Worm (Caenorhabditis elegans) whole organism, young adult: ENCODE measurements around the gene W05E10.5.

ENCODE experiments used
- B0035.1 ChIP-seq: sonication (generic microtip); optimal IDR thresholded peaks from 2 replicates; lab custom pipeline; 2016; ENCODE audit warnings: missing genetic modification characterization, mild to moderate bottlenecking, missing compliant biosample characterization, missing genotype, missing genetic modification reagents
- B0336.3 ChIP-seq: fragments of 200-800 bp; sonication (Bioruptor generic); IDR thresholded peaks from 2 replicates; pipeline ENCODE4 v1.3.6; 2022; ENCODE audit warnings: missing genetic modification characterization, missing compliant biosample characterization
- F33H1.4 ChIP-seq: fragments of 200-800 bp; sonication (Bioruptor generic); IDR thresholded peaks from 2 replicates; pipeline ENCODE4 v1.3.6; 2022; ENCODE audit warnings: missing genetic modification reagents, missing genetic modification characterization, missing compliant biosample characterization
- F49E8.2 ChIP-seq: sonication (generic microtip); optimal IDR thresholded peaks from 3 replicates; lab custom pipeline; 2017; ENCODE audit warnings: missing genetic modification characterization, mild to moderate bottlenecking, missing compliant biosample characterization, antibody characterized with exemption, moderate library complexity; ENCODE audit not compliant: insufficient read depth
- F57C9.4 ChIP-seq: sonication (generic microtip); optimal IDR thresholded peaks from 2 replicates; lab custom pipeline; 2017; ENCODE audit warnings: mild to moderate bottlenecking, missing genetic modification characterization, missing compliant biosample characterization
- K12H6.12 ChIP-seq: fragments of 200-800 bp; sonication (Bioruptor generic); optimal IDR thresholded peaks from 2 replicates; lab custom pipeline; 2018; ENCODE audit warnings: mild to moderate bottlenecking, missing genetic modification characterization, missing compliant biosample characterization
- Y53F4B.3 ChIP-seq: fragments of 200-800 bp; sonication (Bioruptor generic); IDR thresholded peaks from 2 replicates; pipeline ENCODE4 v1.3.6; 2022; ENCODE audit warnings: missing genetic modification reagents, missing genetic modification characterization, missing compliant biosample characterization
- Y79H2A.3 ChIP-seq: fragments of 200-800 bp; sonication (Bioruptor generic); conservative IDR thresholded peaks from 2 replicates; pipeline ENCODE4 v1.3.6; 2022; ENCODE audit warnings: missing genetic modification reagents, missing genetic modification characterization, missing compliant biosample characterization
- Y95B8A.8 ChIP-seq: fragments of 200-800 bp; sonication (Bioruptor generic); IDR thresholded peaks from 2 replicates; pipeline ENCODE4 v1.3.6; 2022; ENCODE audit warnings: missing genetic modification reagents, missing genetic modification characterization, missing compliant biosample characterization
- ZK185.1 ChIP-seq: sonication (generic microtip); optimal IDR thresholded peaks from 2 replicates; lab custom pipeline; 2016; ENCODE audit warnings: mild to moderate bottlenecking, missing genetic modification characterization, missing compliant biosample characterization; ENCODE audit not compliant: poor library complexity, severe bottlenecking
- attf-5 ChIP-seq: fragments of 200-800 bp; sonication (Bioruptor generic); optimal IDR thresholded peaks from 2 replicates; lab custom pipeline; 2018; ENCODE audit warnings: mild to moderate bottlenecking, missing genetic modification characterization, missing compliant biosample characterization
- ccch-3 ChIP-seq: fragments of 200-800 bp; sonication (Bioruptor generic); optimal IDR thresholded peaks from 2 replicates; lab custom pipeline; 2018; ENCODE audit warnings: mild to moderate bottlenecking, missing genetic modification characterization, missing compliant biosample characterization
- cebp-2 ChIP-seq: fragments of 200-800 bp; sonication (Bioruptor generic); IDR thresholded peaks from 2 replicates; pipeline ENCODE4 v1.3.6; 2022; ENCODE audit warnings: missing genetic modification characterization, missing compliant biosample characterization
- ceh-100 ChIP-seq: fragments of 200-800 bp; sonication (Bioruptor generic); IDR thresholded peaks from 2 replicates; pipeline ENCODE4 v1.3.6; 2022; ENCODE audit warnings: missing genetic modification reagents, missing genetic modification characterization, missing compliant biosample characterization
- ceh-27 ChIP-seq: fragments of 200-800 bp; sonication (Bioruptor generic); optimal IDR thresholded peaks from 2 replicates; lab custom pipeline; 2018; ENCODE audit warnings: mild to moderate bottlenecking, missing genetic modification characterization, moderate library complexity, missing compliant biosample characterization
- ceh-79 ChIP-seq: sonication (generic microtip); optimal IDR thresholded peaks from 2 replicates; lab custom pipeline; 2017; ENCODE audit warnings: mild to moderate bottlenecking, missing genetic modification characterization, missing compliant biosample characterization
- dox-1 ChIP-seq: fragments of 200-800 bp; sonication (Bioruptor generic); IDR thresholded peaks from 2 replicates; pipeline ENCODE4 v1.3.6; 2022; ENCODE audit warnings: missing genetic modification reagents, missing genetic modification characterization, missing compliant biosample characterization
- egl-18 ChIP-seq: fragments of 200-800 bp; sonication (Bioruptor generic); IDR thresholded peaks from 2 replicates; pipeline ENCODE4 v1.3.6; 2022; ENCODE audit warnings: missing genetic modification reagents, missing genetic modification characterization, missing compliant biosample characterization
- hmg-1.2 ChIP-seq: fragments of 200-800 bp; sonication (Bioruptor generic); IDR thresholded peaks from 2 replicates; pipeline ENCODE4 v1.3.6; 2022; ENCODE audit warnings: missing genetic modification reagents, missing genetic modification characterization, missing compliant biosample characterization
- hsf-1 ChIP-seq: fragments of 200-800 bp; sonication (Bioruptor generic); IDR thresholded peaks from 2 replicates; pipeline ENCODE4 v1.3.6; 2022; ENCODE audit warnings: missing genetic modification reagents, missing genetic modification characterization, missing compliant biosample characterization
- lag-1 ChIP-seq: fragments of 200-800 bp; sonication (Bioruptor generic); IDR thresholded peaks from 2 replicates; pipeline ENCODE4 v1.3.6; 2022; ENCODE audit warnings: missing genetic modification reagents, missing genetic modification characterization, missing compliant biosample characterization
- let-526 ChIP-seq: fragments of 200-800 bp; sonication (Bioruptor generic); IDR thresholded peaks from 2 replicates; pipeline ENCODE4 v1.3.6; 2022; ENCODE audit warnings: missing genetic modification reagents, missing genetic modification characterization, missing compliant biosample characterization
- let-607 ChIP-seq, 2 experiments: fragments of 200-800 bp in 1 of 2; sonication (Bioruptor generic) in 1 of 2; sonication (generic microtip) in 1 of 2; optimal IDR thresholded peaks; 2 replicates each; lab custom pipeline; 2016 to 2018; ENCODE audit warnings: mild to moderate bottlenecking in 2 of 2, missing compliant biosample characterization in 2 of 2, missing genetic modification characterization in 2 of 2, moderate library complexity in 2 of 2, missing genotype in 1 of 2
- lin-35 ChIP-seq, 3 experiments: fragments of 150-350 bp in 2 of 3; sonication (generic microtip) in 1 of 3; optimal IDR thresholded peaks; 2 replicates each; lab custom pipeline; 2014 to 2018; ENCODE audit warnings: missing biosample characterization in 3 of 3, missing genetic modification characterization in 3 of 3, missing genetic modification reagents in 3 of 3
- lir-1 ChIP-seq: fragments of 200-800 bp; sonication (Bioruptor generic); conservative IDR thresholded peaks from 2 replicates; pipeline ENCODE4 v1.3.6; 2022; ENCODE audit warnings: missing genetic modification reagents, missing genetic modification characterization, missing compliant biosample characterization
- madf-10 ChIP-seq: sonication (generic microtip); optimal IDR thresholded peaks from 2 replicates; lab custom pipeline; 2016; ENCODE audit warnings: mild to moderate bottlenecking, missing genetic modification characterization, missing compliant biosample characterization
- madf-8 ChIP-seq: fragments of 200-800 bp; sonication (Bioruptor generic); conservative IDR thresholded peaks from 2 replicates; pipeline ENCODE4 v1.3.6; 2022; ENCODE audit warnings: missing genetic modification reagents, missing genetic modification characterization, missing compliant biosample characterization
- mel-28 ChIP-seq: sonication (generic microtip); optimal IDR thresholded peaks from 2 replicates; lab custom pipeline; 2016; ENCODE audit warnings: borderline replicate concordance, mild to moderate bottlenecking, missing genetic modification characterization, missing compliant biosample characterization
- mxl-1 ChIP-seq: sonication (generic microtip); optimal IDR thresholded peaks from 2 replicates; lab custom pipeline; 2016; ENCODE audit warnings: missing genetic modification characterization, missing compliant biosample characterization
- nfya-2 ChIP-seq: fragments of 200-800 bp; sonication (Bioruptor generic); IDR thresholded peaks from 2 replicates; pipeline ENCODE4 v1.3.6; 2022; ENCODE audit warnings: missing genetic modification reagents, missing genetic modification characterization, missing compliant biosample characterization
- nhr-120 ChIP-seq: fragments of 200-800 bp; sonication (Bioruptor generic); IDR thresholded peaks from 2 replicates; pipeline ENCODE4 v1.3.6; 2022; ENCODE audit warnings: missing genetic modification characterization, missing compliant biosample characterization
- rpc-1 ChIP-seq, 2 experiments: fragments of 150-350 bp in 1 of 2; sonication (generic microtip) in 1 of 2; optimal IDR thresholded peaks; 2 replicates each; lab custom pipeline; 2014 to 2018; ENCODE audit warnings: missing biosample characterization in 1 of 2, missing genetic modification characterization in 1 of 2, missing genetic modification reagents in 1 of 2, missing genotype in 1 of 2
- snpc-3.4 ChIP-seq: sonication (generic microtip); optimal IDR thresholded peaks from 2 replicates; lab custom pipeline; 2017; ENCODE audit warnings: missing genetic modification characterization, mild to moderate bottlenecking, missing compliant biosample characterization, antibody characterized with exemption, moderate library complexity, missing genotype, missing genetic modification reagents
- snpc-4 ChIP-seq, 5 experiments: fragments of 150-350 bp in 1 of 5; sonication (generic microtip) in 4 of 5; optimal IDR thresholded peaks; 2 replicates each; lab custom pipeline; 2014 to 2018; ENCODE audit warnings: missing genetic modification characterization in 5 of 5, missing biosample characterization in 3 of 5, antibody characterized with exemption in 2 of 5, mild to moderate bottlenecking in 2 of 5, missing compliant biosample characterization in 2 of 5, missing genotype in 2 of 5, moderate library complexity in 2 of 5, missing genetic modification reagents in 1 of 5
- somi-1 ChIP-seq: fragments of 200-800 bp; sonication (Bioruptor generic); optimal IDR thresholded peaks from 2 replicates; lab custom pipeline; 2018; ENCODE audit warnings: mild to moderate bottlenecking, missing genetic modification characterization, missing compliant biosample characterization
- tbp1 ChIP-seq: fragments of 200-800 bp; sonication (Bioruptor generic); optimal IDR thresholded peaks from 2 replicates; lab custom pipeline; 2018; ENCODE audit warnings: mild to moderate bottlenecking, missing genetic modification characterization, missing compliant biosample characterization
- unc-130 ChIP-seq: sonication (generic microtip); optimal IDR thresholded peaks from 2 replicates; lab custom pipeline; 2016; ENCODE audit warnings: missing genetic modification reagents, missing genetic modification characterization, missing compliant biosample characterization
- unc-62 ChIP-seq: fragments of 150-350 bp; optimal IDR thresholded peaks from 2 replicates; lab custom pipeline; 2014; ENCODE audit warnings: missing biosample characterization, missing genetic modification reagents, missing genetic modification characterization
- ztf-18 ChIP-seq: sonication (generic microtip); optimal IDR thresholded peaks from 2 replicates; lab custom pipeline; 2016; ENCODE audit warnings: missing genotype, mild to moderate bottlenecking, missing genetic modification characterization, missing compliant biosample characterization
- ztf-22 ChIP-seq: fragments of 200-800 bp; sonication (Bioruptor generic); optimal IDR thresholded peaks from 2 replicates; lab custom pipeline; 2018; ENCODE audit warnings: mild to moderate bottlenecking, missing genetic modification characterization, moderate library complexity, missing compliant biosample characterization
- ztf-26 ChIP-seq: sonication (generic microtip); optimal IDR thresholded peaks from 2 replicates; lab custom pipeline; 2017; ENCODE audit warnings: missing genetic modification characterization, missing compliant biosample characterization
- ztf-3 ChIP-seq: fragments of 200-800 bp; sonication (Bioruptor generic); optimal IDR thresholded peaks from 2 replicates; lab custom pipeline; 2018; ENCODE audit warnings: mild to moderate bottlenecking, missing genetic modification characterization, missing compliant biosample characterization
- ztf-6 ChIP-seq: fragments of 200-800 bp; sonication (Bioruptor generic); IDR thresholded peaks from 2 replicates; pipeline ENCODE4 v1.3.6; 2022; ENCODE audit warnings: missing genetic modification reagents, missing genetic modification characterization, missing compliant biosample characterization

Gene W05E10.5

ce11 chrV:11695597-11695996 lies at the start of gene W05E10.5:
Gene W05E10.5 (minus strand): TSS chrV:11695697.
- TF ChIP-seq let-607 (tag; optimal IDR thresholded peaks at IDR 0.05; lab: Kevin White, UChicago) (no peak), unc-130 (GFP tag; lab: Kevin White, UChicago) (no peak), hmg-1.2 (GFP tag; lab: Robert Waterston, UW) (no peak), Y53F4B.3 (no peak), ceh-27 (GFP tag; lab: Kevin White, UChicago) (no peak), ceh-79 (tag; lab: Kevin White, UChicago) (no peak), F57C9.4 (tag; lab: Kevin White, UChicago) (no peak), lir-1 (GFP tag; lab: Robert Waterston, UW) (no peak), rpc-1 (optimal IDR thresholded peaks at IDR 0.05; lab: Kevin White, UChicago) (no peak), rpc-1 (tag; optimal IDR thresholded peaks at IDR 0.05; lab: Kevin White, UChicago) (no peak), K12H6.12 (tag; lab: Kevin White, UChicago) (no peak), ztf-26 (no peak), F49E8.2 (no peak), snpc-3.4 (tag; lab: Kevin White, UChicago) (no peak), nfya-2 (GFP tag; lab: Robert Waterston, UW) (no peak), lin-35 (GFP tag; optimal IDR thresholded peaks at IDR 0.05; lab: Kevin White, UChicago) (no peak)

- TF ChIP-seq somi-1, result no peak
- no peak for TF ChIP-seq nhr-120 (GFP tag; lab: Robert Waterston, UW)
- no peak for TF ChIP-seq ztf-6 (GFP tag; lab: Robert Waterston, UW)
- TF ChIP-seq unc-62 (GFP tag; lab: Kevin White, UChicago), result no peak
- TF ChIP-seq B0035.1 (tag; lab: Kevin White, UChicago), result no peak
- no peak for TF ChIP-seq madf-8 (GFP tag; lab: Robert Waterston, UW)
- no peak for TF ChIP-seq ztf-18 (tag; lab: Kevin White, UChicago)
- no peak for TF ChIP-seq let-607 (tag; optimal IDR thresholded peaks at IDR 0.05; lab: Kevin White, UChicago)
Observed at ce11 chrV:11741078-11741477, 45.6 kb upstream of the W05E10.5 start.

ce11 chrV:11739820-11740219 lies 44.3 kb upstream of the W05E10.5 start, which contains the start of gene T04F3.1:
Gene T04F3.1 (plus strand): TSS chrV:11740065.
- TF ChIP-seq ztf-3 (GFP tag; lab: Kevin White, UChicago), result no peak
- no peak for TF ChIP-seq ZK185.1 (tag; lab: Kevin White, UChicago)
- TF ChIP-seq Y95B8A.8, result no peak
- no peak for TF ChIP-seq hsf-1 (GFP tag; lab: Robert Waterston, UW)
- no peak for TF ChIP-seq madf-10 (tag; lab: Kevin White, UChicago)
- TF ChIP-seq egl-18, result no peak
- no peak for TF ChIP-seq ztf-18 (tag; lab: Kevin White, UChicago)
- TF ChIP-seq unc-130 (GFP tag; lab: Kevin White, UChicago), result no peak
- no peak for TF ChIP-seq dox-1 (GFP tag; lab: Robert Waterston, UW)
- TF ChIP-seq attf-5 (GFP tag; lab: Kevin White, UChicago), result no peak
- no peak for TF ChIP-seq tbp1 (GFP tag; lab: Kevin White, UChicago)
- TF ChIP-seq ccch-3 (GFP tag; lab: Kevin White, UChicago), result no peak
- TF ChIP-seq mxl-1 (tag; lab: Kevin White, UChicago), result no peak
- TF ChIP-seq, all 124 proteins: peak for 0

- TF ChIP-seq lag-1 (GFP tag; lab: Robert Waterston, UW), result no peak
- TF ChIP-seq ceh-100, result no peak
- no peak for TF ChIP-seq snpc-4 (GFP tag; optimal IDR thresholded peaks at IDR 0.05; lab: Kevin White, UChicago)
- TF ChIP-seq snpc-4 (tag; optimal IDR thresholded peaks at IDR 0.05; lab: Kevin White, UChicago), result no peak
- no peak for TF ChIP-seq let-526 (GFP tag; lab: Robert Waterston, UW)
- TF ChIP-seq B0336.3 (GFP tag; lab: Robert Waterston, UW), result no peak
- TF ChIP-seq rpc-1 (optimal IDR thresholded peaks at IDR 0.05; lab: Kevin White, UChicago), result no peak
- no peak for TF ChIP-seq rpc-1 (tag; optimal IDR thresholded peaks at IDR 0.05; lab: Kevin White, UChicago)
- no peak for TF ChIP-seq Y79H2A.3
- no peak for TF ChIP-seq madf-8 (GFP tag; lab: Robert Waterston, UW)
- TF ChIP-seq F33H1.4 (GFP tag; lab: Robert Waterston, UW), result no peak
- no peak for TF ChIP-seq mel-28 (tag; lab: Kevin White, UChicago)
- TF ChIP-seq ztf-22 (GFP tag; lab: Kevin White, UChicago), result no peak
- TF ChIP-seq cebp-2 (GFP tag; lab: Robert Waterston, UW), result no peak
- no peak for TF ChIP-seq hmg-1.2 (GFP tag; lab: Robert Waterston, UW)
- TF ChIP-seq ccch-3 (GFP tag; lab: Kevin White, UChicago), result no peak
Observed at ce11 chrV:11737333-11737732, 41.8 kb upstream of the W05E10.5 start.
